Fruit fly (Drosophila melanogaster): ENCODE data around the gene CG8043.

CG8043 gene

DNA sequence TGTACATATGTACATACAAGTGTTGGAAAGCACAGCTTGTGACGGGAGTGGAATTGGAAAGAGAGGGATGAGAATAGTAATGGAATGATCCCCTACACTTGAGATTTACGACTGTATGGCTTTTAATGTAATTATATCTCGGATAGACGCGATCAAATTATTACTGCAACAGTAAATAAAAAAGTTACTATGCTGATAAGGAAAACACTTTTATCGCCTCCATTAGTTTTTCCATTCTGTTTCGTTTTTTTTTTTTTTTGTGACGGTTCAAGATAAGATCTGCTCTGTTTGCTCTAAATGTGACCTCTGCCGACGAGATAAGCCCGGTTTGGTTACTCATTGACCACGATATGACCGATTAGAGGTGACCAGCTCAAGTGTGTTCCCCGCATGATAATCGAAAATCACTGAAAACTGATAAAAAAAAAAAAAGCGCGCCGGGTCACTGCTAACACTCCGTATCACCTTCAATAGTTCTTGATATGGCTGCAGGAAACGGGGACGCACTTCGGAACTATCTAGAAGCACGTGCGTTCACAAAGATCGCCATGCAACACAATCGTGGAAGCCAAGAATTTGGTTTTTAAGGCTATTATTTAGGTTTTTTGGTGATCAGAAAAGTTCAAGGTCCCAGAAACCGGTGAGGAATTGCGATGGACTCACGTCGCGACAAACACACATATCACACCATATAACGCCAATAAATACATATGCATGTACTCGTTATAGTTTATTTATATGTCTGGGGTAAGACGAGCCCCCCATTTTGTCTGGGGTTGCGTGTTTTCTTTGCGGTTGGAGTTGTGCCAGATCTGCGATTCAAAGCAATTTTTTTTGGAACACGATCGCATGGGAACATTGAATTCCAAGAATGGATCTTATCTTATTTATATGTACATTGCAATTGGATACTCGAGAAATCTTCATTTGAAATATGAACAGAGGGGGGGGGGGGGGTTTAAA lies 5.9 kb upstream of the CG8043 start, which contains the start of gene p (continued):
- peak; percentile 60 for TF ChIP-seq lab (GFP tag; optimal IDR thresholded peaks at IDR 0.05)
- no peak for TF ChIP-seq CG6272 (GFP tag; IDR thresholded peaks at IDR 0.05)
- 0 out of 2 replicates have a peak, but pooled peaks have one; percentile 32 for TF ChIP-seq chm (GFP tag; IDR thresholded peaks at IDR 0.05)
- peak; percentile 37 for TF ChIP-seq CG12299 (tag; optimal IDR thresholded peaks at IDR 0.05)
- TF ChIP-seq slou (GFP tag; optimal IDR thresholded peaks at IDR 0.05), result no peak
- no peak for TF ChIP-seq Trl (optimal IDR thresholded peaks at IDR 0.05)
- TF ChIP-seq Trl (GFP tag; optimal IDR thresholded peaks at IDR 0.05), result peak; percentile 27
- peak; percentile 63; the same call in 1 of the 2 replicates for TF ChIP-seq CG10321 (GFP tag; IDR thresholded peaks at IDR 0.05)
- TF ChIP-seq sqz (GFP tag; optimal IDR thresholded peaks at IDR 0.05), result peak; percentile 89
- TF ChIP-seq pzg (GFP tag; optimal IDR thresholded peaks at IDR 0.05), result peak; percentile 5
- TF ChIP-seq bab2 (GFP tag; optimal IDR thresholded peaks at IDR 0.05), result peak; percentile 22
- TF ChIP-seq HHEX (GFP tag; optimal IDR thresholded peaks at IDR 0.05), result peak; percentile 54
- no peak for TF ChIP-seq zf30C (GFP tag; optimal IDR thresholded peaks at IDR 0.05)
- no peak for TF ChIP-seq CG8765 (GFP tag; IDR thresholded peaks at IDR 0.05)
- TF ChIP-seq prd (optimal IDR thresholded peaks at IDR 0.05), result no peak
- peak; percentile 37; the same call in 1 of the 3 replicates for TF ChIP-seq prd (GFP tag; IDR thresholded peaks at IDR 0.05)
- peak; percentile 30 for TF ChIP-seq CG15269 (tag; optimal IDR thresholded peaks at IDR 0.05)
- peak; percentile 40 for TF ChIP-seq Sox100B (GFP tag; optimal IDR thresholded peaks at IDR 0.05)
- peak; percentile 43 for TF ChIP-seq CG10209 (GFP tag; optimal IDR thresholded peaks at IDR 0.05)
- no peak for TF ChIP-seq CG42726 (GFP tag; IDR thresholded peaks at IDR 0.05; ENCODE audit: partially characterized antibody)
- TF ChIP-seq Xbp1 (GFP tag; optimal IDR thresholded peaks at IDR 0.05), result peak; percentile 38
- peak; percentile 42; the same call in 1 of the 2 replicates for TF ChIP-seq CG6689 (GFP tag; IDR thresholded peaks at IDR 0.05)
- TF ChIP-seq otp (GFP tag; IDR thresholded peaks at IDR 0.05), result no peak
- no peak for TF ChIP-seq gfzf (GFP tag; optimal IDR thresholded peaks at IDR 0.05)
- no peak for TF ChIP-seq ase (GFP tag; IDR thresholded peaks at IDR 0.05)
- peak; percentile 59 for TF ChIP-seq CG10431 (GFP tag; optimal IDR thresholded peaks at IDR 0.05)
- peak; percentile 43 for TF ChIP-seq CG30403 (GFP tag; optimal IDR thresholded peaks at IDR 0.05)
- TF ChIP-seq CG9609 (GFP tag; optimal IDR thresholded peaks at IDR 0.05), result peak; percentile 0
- no peak for TF ChIP-seq CG9215 (GFP tag; IDR thresholded peaks at IDR 0.05)
- no peak for TF ChIP-seq br (optimal IDR thresholded peaks at IDR 0.05)
- no peak for TF ChIP-seq Tbp (GFP tag; optimal IDR thresholded peaks at IDR 0.05)
- peak; percentile 57 for TF ChIP-seq CG7987 (GFP tag; optimal IDR thresholded peaks at IDR 0.05)
- peak; percentile 66 for TF ChIP-seq CG18599 (GFP tag; optimal IDR thresholded peaks at IDR 0.05)
- peak; percentile 56 for TF ChIP-seq kay (GFP tag; optimal IDR thresholded peaks at IDR 0.05)
- TF ChIP-seq CG1603 (tag; optimal IDR thresholded peaks at IDR 0.05), result peak; percentile 18
- TF ChIP-seq hbn (GFP tag; IDR thresholded peaks at IDR 0.05; ENCODE audit: partially characterized antibody), result no peak
- peak; percentile 30 for TF ChIP-seq ind (GFP tag; optimal IDR thresholded peaks at IDR 0.05)
- peak; percentile 58 for TF ChIP-seq unpg (GFP tag; optimal IDR thresholded peaks at IDR 0.05)
- TF ChIP-seq NC2β (GFP tag; optimal IDR thresholded peaks at IDR 0.05), result peak; percentile 15
- peak; percentile 42 for TF ChIP-seq odd (GFP tag; optimal IDR thresholded peaks at IDR 0.05)
- no peak for TF ChIP-seq Hr39 (optimal IDR thresholded peaks at IDR 0.05)
- no peak for TF ChIP-seq CG9817 (tag; optimal IDR thresholded peaks at IDR 0.05)
- TF ChIP-seq CG32772 (GFP tag; IDR thresholded peaks at IDR 0.05), result peak; percentile 61
- peak; percentile 10 for TF ChIP-seq CHES-1-like (GFP tag; optimal IDR thresholded peaks at IDR 0.05)
- peak; percentile 17 for TF ChIP-seq Oli (tag; optimal IDR thresholded peaks at IDR 0.05)
- no peak for TF ChIP-seq Atf3 (GFP tag; optimal IDR thresholded peaks at IDR 0.05)
- TF ChIP-seq NK7.1 (GFP tag; optimal IDR thresholded peaks at IDR 0.05), result peak; percentile 10
- TF ChIP-seq salm (tag; optimal IDR thresholded peaks at IDR 0.05), result peak; percentile 64
- TF ChIP-seq CG2678 (tag; optimal IDR thresholded peaks at IDR 0.05), result peak; percentile 45
